Fruit fly (Drosophila melanogaster): ENCODE results near the gene CG11294.

- TF ChIP-seq psq (GFP tag; optimal IDR thresholded peaks at IDR 0.05): no peak
- no peak for TF ChIP-seq CG9705 (GFP tag; optimal IDR thresholded peaks at IDR 0.05)
Observed at dm6 chrX:8663795-8664194, 29.6 kb downstream of the CG11294 start.
